Worm (Caenorhabditis elegans): ENCODE measurements around the gene hum-8.

hum-8 gene

ce11 chrIV:390279-390678, 50.1 kb downstream of the hum-8 start, which contains the start of the genes ears-2 and uncp-18:
Gene ears-2 (minus strand): TSS chrIV:390468.
Gene uncp-18 (plus strand): TSS chrIV:390560.
- TF ChIP-seq snpc-4 (tag; optimal IDR thresholded peaks at IDR 0.05): no peak
- TF ChIP-seq lin-32 (GFP tag; optimal IDR thresholded peaks at IDR 0.05): peak; percentile 95
- peak; percentile 91 for TF ChIP-seq nhr-237 (tag; optimal IDR thresholded peaks at IDR 0.05)
- peak; percentile 97 for TF ChIP-seq lin-13 (tag; optimal IDR thresholded peaks at IDR 0.05)
- TF ChIP-seq mep-1 (tag; optimal IDR thresholded peaks at IDR 0.05): peak; percentile 96
- TF ChIP-seq nhr-2 (tag; optimal IDR thresholded peaks at IDR 0.05): peak; percentile 58
- TF ChIP-seq zip-8 (tag; optimal IDR thresholded peaks at IDR 0.05): no peak
- peak; percentile 87 for TF ChIP-seq ces-1 (GFP tag; optimal IDR thresholded peaks at IDR 0.05)
- peak; percentile 92 for TF ChIP-seq tbx-8 (GFP tag; optimal IDR thresholded peaks at IDR 0.05)
- TF ChIP-seq ham-2 (GFP tag; optimal IDR thresholded peaks at IDR 0.05): peak; percentile 98
- peak; percentile 14 for TF ChIP-seq elt-1 (tag; optimal IDR thresholded peaks at IDR 0.05; ENCODE audit: borderline replicate concordance, insufficient read depth)
- peak; percentile 98 for TF ChIP-seq cnd-1 (tag; optimal IDR thresholded peaks at IDR 0.05)
- TF ChIP-seq pha-4 (tag; optimal IDR thresholded peaks at IDR 0.05): peak; percentile 98
- peak; percentile 90 for TF ChIP-seq mab-5 (tag; optimal IDR thresholded peaks at IDR 0.05)
- TF ChIP-seq M03D4.4 (tag; optimal IDR thresholded peaks at IDR 0.05): peak; percentile 98
- TF ChIP-seq ceh-39 (tag; optimal IDR thresholded peaks at IDR 0.05): peak; percentile 83
- peak; percentile 93 for TF ChIP-seq flh-1 (GFP tag; optimal IDR thresholded peaks at IDR 0.05)
- TF ChIP-seq unc-62 (GFP tag; optimal IDR thresholded peaks at IDR 0.05): peak; percentile 42
- TF ChIP-seq lsy-2 (tag; optimal IDR thresholded peaks at IDR 0.05): peak; percentile 87
- TF ChIP-seq sem-2 (GFP tag; optimal IDR thresholded peaks at IDR 0.05): peak; percentile 92
- TF ChIP-seq ceh-83 (GFP tag; optimal IDR thresholded peaks at IDR 0.05): peak; percentile 98
- peak; percentile 98 for TF ChIP-seq unc-120 (tag; optimal IDR thresholded peaks at IDR 0.05; ENCODE audit: poor library complexity, severe bottlenecking)
- peak; percentile 97 for TF ChIP-seq drap-1 (GFP tag; optimal IDR thresholded peaks at IDR 0.05)
- no peak for TF ChIP-seq nhr-28 (tag; optimal IDR thresholded peaks at IDR 0.05)
- peak; percentile 93 for TF ChIP-seq hlh-1 (tag; optimal IDR thresholded peaks at IDR 0.05)
- peak; percentile 76 for TF ChIP-seq unc-39 (tag; optimal IDR thresholded peaks at IDR 0.05)
- TF ChIP-seq ztf-11 (tag; optimal IDR thresholded peaks at IDR 0.05): peak; percentile 95
- peak; percentile 87 for TF ChIP-seq blmp-1 (tag; optimal IDR thresholded peaks at IDR 0.05)
- TF ChIP-seq bed-3 (GFP tag; optimal IDR thresholded peaks at IDR 0.05): peak; percentile 93
- peak; percentile 99 for TF ChIP-seq sptf-1 (tag; optimal IDR thresholded peaks at IDR 0.05)
- TF ChIP-seq ceh-43 (GFP tag; optimal IDR thresholded peaks at IDR 0.05): peak; percentile 96
- TF ChIP-seq elt-3 (tag; optimal IDR thresholded peaks at IDR 0.05): no peak
- TF ChIP-seq nhr-76 (tag; optimal IDR thresholded peaks at IDR 0.05): peak; percentile 97
- peak; percentile 99 for TF ChIP-seq mls-2 (tag; optimal IDR thresholded peaks at IDR 0.05)
- peak; percentile 96 for TF ChIP-seq nhr-12 (tag; optimal IDR thresholded peaks at IDR 0.05)

DNA sequence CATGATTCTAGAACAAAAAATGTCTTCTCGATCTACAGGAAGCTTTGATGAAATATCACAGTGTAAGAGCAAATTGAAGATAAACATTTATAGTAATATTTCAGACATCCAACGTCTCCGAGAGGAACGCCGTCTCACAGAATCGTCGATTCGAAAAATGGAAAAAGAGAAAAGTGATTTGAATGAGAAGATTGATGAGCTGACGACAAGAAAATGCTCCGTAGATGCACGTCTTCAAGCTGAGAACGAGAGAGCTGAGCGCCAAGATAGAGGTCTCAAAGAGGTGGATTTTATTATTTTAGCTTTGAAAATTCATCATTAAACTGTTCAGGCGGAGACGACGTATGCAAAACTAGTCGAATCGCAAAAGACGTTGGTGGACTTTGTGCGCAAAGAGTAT, 52.3 kb downstream of the hum-8 start, which contains the start of gene ssna-1:
ssna-1 (plus strand) TSS at position 12 of the 400 bp plus-strand sequence.
- no peak for TF ChIP-seq mep-1 (tag; optimal IDR thresholded peaks at IDR 0.05)
- no peak for TF ChIP-seq mls-2 (tag; optimal IDR thresholded peaks at IDR 0.05)
- no peak for TF ChIP-seq ztf-11 (tag; optimal IDR thresholded peaks at IDR 0.05)
- no peak for TF ChIP-seq bed-3 (GFP tag; optimal IDR thresholded peaks at IDR 0.05)
- TF ChIP-seq elt-1 (tag; optimal IDR thresholded peaks at IDR 0.05; ENCODE audit: borderline replicate concordance, insufficient read depth): no peak
- TF ChIP-seq nhr-76 (tag; optimal IDR thresholded peaks at IDR 0.05): no peak
- no peak for TF ChIP-seq blmp-1 (tag; optimal IDR thresholded peaks at IDR 0.05)
- no peak for TF ChIP-seq elt-3 (tag; optimal IDR thresholded peaks at IDR 0.05)
- no peak for TF ChIP-seq M03D4.4 (tag; optimal IDR thresholded peaks at IDR 0.05)
- no peak for TF ChIP-seq lin-32 (GFP tag; optimal IDR thresholded peaks at IDR 0.05)
- TF ChIP-seq tbx-8 (GFP tag; optimal IDR thresholded peaks at IDR 0.05): no peak
- TF ChIP-seq nhr-2 (tag; optimal IDR thresholded peaks at IDR 0.05): no peak
- no peak for TF ChIP-seq sptf-1 (tag; optimal IDR thresholded peaks at IDR 0.05)
- no peak for TF ChIP-seq ceh-43 (GFP tag; optimal IDR thresholded peaks at IDR 0.05)
- no peak for TF ChIP-seq nhr-28 (tag; optimal IDR thresholded peaks at IDR 0.05)
- TF ChIP-seq unc-62 (GFP tag; optimal IDR thresholded peaks at IDR 0.05): no peak
- TF ChIP-seq ces-1 (GFP tag; optimal IDR thresholded peaks at IDR 0.05): no peak
- no peak for TF ChIP-seq cnd-1 (tag; optimal IDR thresholded peaks at IDR 0.05)

DNA sequence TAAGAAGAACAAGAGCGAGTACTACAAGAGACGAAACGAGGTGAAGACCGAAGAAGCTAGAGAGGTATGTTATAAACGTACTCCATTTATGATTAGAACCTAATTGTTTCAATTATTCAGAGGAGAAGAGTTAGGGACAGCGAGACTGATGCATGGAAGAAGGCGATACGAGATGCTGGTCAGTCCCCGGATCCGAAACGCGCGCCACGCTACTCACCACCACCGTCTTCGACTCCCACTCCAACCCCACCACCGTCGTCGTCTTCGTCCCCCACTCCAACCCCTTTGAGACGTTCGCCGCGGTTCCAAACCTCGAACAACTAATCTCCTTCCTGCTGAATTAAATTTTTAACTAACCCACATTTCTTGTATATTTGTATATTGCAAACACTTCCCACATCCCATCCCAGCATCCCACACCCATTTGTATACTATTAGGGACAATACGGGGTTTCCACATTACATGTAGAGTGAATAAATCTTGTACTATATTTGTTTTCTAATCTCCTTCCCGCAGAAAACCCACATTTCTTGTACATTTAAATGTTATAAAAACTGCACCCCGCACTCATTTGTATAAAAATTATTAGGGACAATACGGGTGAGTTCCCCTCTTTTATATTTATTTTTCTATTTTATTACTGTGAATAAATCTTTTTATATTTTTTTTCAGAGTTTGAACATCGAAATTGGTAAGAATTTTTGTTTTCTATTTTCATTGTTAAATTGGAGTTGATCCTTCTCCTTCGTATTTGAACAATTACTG, 52.9 kb downstream of the hum-8 start:
- TF ChIP-seq ham-2 (GFP tag; optimal IDR thresholded peaks at IDR 0.05) (no peak), flh-1 (GFP tag; optimal IDR thresholded peaks at IDR 0.05) (no peak), unc-39 (tag; optimal IDR thresholded peaks at IDR 0.05) (no peak), ceh-39 (tag; optimal IDR thresholded peaks at IDR 0.05) (no peak), M03D4.4 (tag; optimal IDR thresholded peaks at IDR 0.05) (no peak), drap-1 (GFP tag; optimal IDR thresholded peaks at IDR 0.05) (no peak), blmp-1 (tag; optimal IDR thresholded peaks at IDR 0.05) (no peak), unc-120 (tag; optimal IDR thresholded peaks at IDR 0.05; ENCODE audit: poor library complexity, severe bottlenecking) (no peak), mab-5 (tag; optimal IDR thresholded peaks at IDR 0.05) (no peak), ztf-11 (tag; optimal IDR thresholded peaks at IDR 0.05) (no peak), tbx-8 (GFP tag; optimal IDR thresholded peaks at IDR 0.05) (no peak), mls-2 (tag; optimal IDR thresholded peaks at IDR 0.05) (no peak)
